Worm (Caenorhabditis elegans): ENCODE measurements around the gene cdr-6.

The cdr-6 gene

ce11 chrV:12441420-12441819 is 27.9 kb upstream of the cdr-6 start, which contains the start of gene pals-37:
Gene pals-37, minus strand, starts transcription at chrV:12441520.
- TF ChIP-seq nhr-237 (tag; optimal IDR thresholded peaks at IDR 0.05) (no peak), ZK546.5 (tag; optimal IDR thresholded peaks at IDR 0.05) (no peak), madf-9 (GFP tag; conservative IDR thresholded peaks at IDR 0.05) (no peak), nhr-6 (tag; optimal IDR thresholded peaks at IDR 0.05) (no peak), zfp-2 (tag; optimal IDR thresholded peaks at IDR 0.05) (no peak), F10B5.3 (tag; optimal IDR thresholded peaks at IDR 0.05) (no peak), dmd-9 (GFP tag; IDR thresholded peaks at IDR 0.05) (no peak), lin-39 (tag; optimal IDR thresholded peaks at IDR 0.05) (no peak), php-3 (GFP tag; IDR thresholded peaks at IDR 0.05) (no peak), nhr-28 (tag; optimal IDR thresholded peaks at IDR 0.05) (no peak), Y75B8A.6 (GFP tag; IDR thresholded peaks at IDR 0.05) (no peak), madf-5 (GFP tag; IDR thresholded peaks at IDR 0.05) (no peak), jun-1 (tag; optimal IDR thresholded peaks at IDR 0.05) (no peak), lin-38 (GFP tag; IDR thresholded peaks at IDR 0.05) (no peak), lin-15B (tag; optimal IDR thresholded peaks at IDR 0.05) (no peak), ceh-44 (GFP tag; IDR thresholded peaks at IDR 0.05) (no peak)

DNA sequence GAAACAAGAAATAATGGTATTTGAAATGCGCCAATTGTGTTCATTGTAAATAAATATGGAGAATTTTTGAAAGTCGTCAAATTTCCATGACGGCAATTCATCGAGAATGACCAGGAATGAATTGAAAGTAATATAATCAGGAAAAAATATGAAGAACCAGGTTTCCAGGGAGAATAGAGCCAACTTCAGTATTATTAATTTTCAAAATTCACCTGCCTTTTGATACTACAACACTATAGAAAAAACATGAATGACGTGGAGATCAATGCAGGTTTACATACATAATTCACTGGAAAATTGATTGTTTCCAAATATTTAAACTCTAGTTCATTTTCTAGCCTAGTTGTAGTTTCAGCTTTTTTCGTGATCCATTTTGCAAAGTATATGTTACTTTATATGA is 20.2 kb upstream of the cdr-6 start, which contains the start of gene srh-25:
srh-25 (minus strand) TSS at position 101 of the 400 bp plus-strand sequence.
- TF ChIP-seq ZK546.5 (tag; optimal IDR thresholded peaks at IDR 0.05) (no peak), unc-62 (GFP tag; optimal IDR thresholded peaks at IDR 0.05 in 1 of 2) (no peak), unc-62 (tag; optimal IDR thresholded peaks at IDR 0.05) (no peak), zfp-2 (tag; optimal IDR thresholded peaks at IDR 0.05) (no peak), ceh-44 (GFP tag; IDR thresholded peaks at IDR 0.05) (no peak), lir-3 (tag; optimal IDR thresholded peaks at IDR 0.05) (no peak), Y48G9A.11 (GFP tag; IDR thresholded peaks at IDR 0.05) (no peak), dmd-8 (GFP tag; IDR thresholded peaks at IDR 0.05) (no peak), ceh-62 (tag; optimal IDR thresholded peaks at IDR 0.05) (no peak), nhr-10 (tag; optimal IDR thresholded peaks at IDR 0.05) (no peak)

ce11 chrV:12433105-12433504 is 19.6 kb upstream of the cdr-6 start:
- no peak for TF ChIP-seq daf-12 (tag; optimal IDR thresholded peaks at IDR 0.05)
- TF ChIP-seq unc-62 (GFP tag; optimal IDR thresholded peaks at IDR 0.05 in 1 of 2) = peak in 1 of 2 experiments; percentile 94
- TF ChIP-seq unc-62 (tag; optimal IDR thresholded peaks at IDR 0.05) = no peak

DNA sequence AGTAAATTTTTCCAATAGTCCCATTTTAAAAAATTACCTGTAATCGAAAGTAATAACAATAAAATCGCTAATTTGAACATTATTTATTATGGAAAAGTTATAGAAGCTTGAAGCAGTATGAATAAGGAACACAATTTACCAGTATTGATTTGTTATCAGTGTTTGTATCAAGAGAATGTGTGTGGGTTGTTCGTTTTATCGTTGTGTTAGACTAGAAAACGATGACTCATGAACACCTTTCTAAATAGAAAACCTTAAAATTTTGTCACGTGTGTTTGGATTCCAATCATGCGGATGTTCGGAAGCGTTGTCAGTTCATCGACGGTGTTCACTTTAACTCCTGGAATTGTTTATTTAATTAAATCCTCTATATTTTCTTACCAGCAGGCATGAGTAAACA is 18.6 kb upstream of the cdr-6 start, which contains the start of gene C54D10.13:
C54D10.13 (minus strand) TSS at position 179 of the 400 bp plus-strand sequence.
- TF ChIP-seq ztf-11 (tag; optimal IDR thresholded peaks at IDR 0.05) = no peak
- peak; percentile 19 for TF ChIP-seq nhr-6 (tag; optimal IDR thresholded peaks at IDR 0.05)
- no peak for TF ChIP-seq daf-16 (GFP tag; optimal IDR thresholded peaks at IDR 0.05)
- TF ChIP-seq daf-16 (tag; optimal IDR thresholded peaks at IDR 0.05) = peak; percentile 33
- peak; percentile 86 for TF ChIP-seq nhr-28 (tag; optimal IDR thresholded peaks at IDR 0.05)
- no peak for TF ChIP-seq nhr-41 (GFP tag; IDR thresholded peaks at IDR 0.05)
- TF ChIP-seq dve-1 (tag; optimal IDR thresholded peaks at IDR 0.05; ENCODE audit: insufficient read depth) = peak; percentile 52
- no peak for TF ChIP-seq ceh-82 (tag; optimal IDR thresholded peaks at IDR 0.05)

- no peak for TF ChIP-seq nhr-42 (GFP tag; IDR thresholded peaks at IDR 0.05)
Measured at ce11 chrV:12429039-12429438, 15.5 kb upstream of the cdr-6 start, which contains the start of gene C54D10.5. Gene C54D10.5, plus strand, starts transcription at chrV:12429339.

DNA sequence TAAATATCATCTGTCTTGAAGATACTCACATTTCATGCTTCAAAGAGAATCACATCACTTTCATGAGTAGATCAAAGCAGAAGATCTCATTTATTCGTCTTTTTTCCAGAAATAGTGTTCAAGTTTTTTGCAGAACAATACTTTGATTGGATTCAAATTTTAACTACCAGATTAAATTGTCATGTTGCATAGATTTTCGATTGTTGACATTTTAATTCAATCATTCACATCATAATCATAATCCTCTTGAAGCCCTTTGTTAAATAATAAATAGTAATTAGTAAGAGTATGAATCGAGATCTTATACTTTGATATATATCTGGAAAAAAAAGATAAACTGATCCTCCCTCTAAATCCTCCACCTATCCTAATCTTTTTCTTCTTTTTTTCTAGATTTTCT is 14.3 kb upstream of the cdr-6 start:
- TF ChIP-seq mes-2 (tag; optimal IDR thresholded peaks at IDR 0.05; ENCODE audit: poor library complexity, severe bottlenecking) = no peak
- no peak for TF ChIP-seq lin-15B (tag; optimal IDR thresholded peaks at IDR 0.05)

All from whole organism, L4 larva.